Worm (Caenorhabditis elegans) whole organism, young adult: ENCODE results near the gene Y53F4B.10.

Source experiments
- K11D2.4 ChIP-seq: fragments of 200-800 bp; sonication (Bioruptor generic); IDR thresholded peaks from 2 replicates; pipeline ENCODE4 v1.3.6; 2022; ENCODE audit warnings: missing genetic modification reagents, missing genetic modification characterization, missing compliant biosample characterization
- aptf-2 ChIP-seq: fragments of 200-800 bp; sonication (Bioruptor generic); conservative IDR thresholded peaks from 2 replicates; pipeline ENCODE4 v1.3.6; 2022; ENCODE audit warnings: missing genetic modification reagents, missing genetic modification characterization, missing compliant biosample characterization
- dpl-1 ChIP-seq: fragments of 150-350 bp; optimal IDR thresholded peaks from 2 replicates; lab custom pipeline; 2014; ENCODE audit warnings: missing biosample characterization, missing genetic modification reagents, missing genetic modification characterization
- ztf-26 ChIP-seq: sonication (generic microtip); optimal IDR thresholded peaks from 2 replicates; lab custom pipeline; 2017; ENCODE audit warnings: missing genetic modification characterization, missing compliant biosample characterization

- peak; percentile 26 for TF ChIP-seq dpl-1 (GFP tag; lab: Kevin White, UChicago)
- no peak for TF ChIP-seq aptf-2
- TF ChIP-seq ztf-26 (tag; lab: Kevin White, UChicago), result no peak
- no peak for TF ChIP-seq K11D2.4 (GFP tag; lab: Robert Waterston, UW)
Measured at ce11 chrII:14969320-14969950, 33.9 kb downstream of the Y53F4B.10 start, which contains the start of the genes pole-4, nsun-5 and metl-2.
